Fruit fly (Drosophila melanogaster) S2 (cell line): ENCODE data around the gene CG15529.

Source experiments
- CG8478 ChIP-seq: fragments of >200 bp; optimal IDR thresholded peaks from 2 replicates; lab custom pipeline; 2018
- CTCF ChIP-seq, 2 experiments: fragments of >200 bp; optimal IDR thresholded peaks; 2 replicates each; lab custom pipeline; 2018

DNA sequence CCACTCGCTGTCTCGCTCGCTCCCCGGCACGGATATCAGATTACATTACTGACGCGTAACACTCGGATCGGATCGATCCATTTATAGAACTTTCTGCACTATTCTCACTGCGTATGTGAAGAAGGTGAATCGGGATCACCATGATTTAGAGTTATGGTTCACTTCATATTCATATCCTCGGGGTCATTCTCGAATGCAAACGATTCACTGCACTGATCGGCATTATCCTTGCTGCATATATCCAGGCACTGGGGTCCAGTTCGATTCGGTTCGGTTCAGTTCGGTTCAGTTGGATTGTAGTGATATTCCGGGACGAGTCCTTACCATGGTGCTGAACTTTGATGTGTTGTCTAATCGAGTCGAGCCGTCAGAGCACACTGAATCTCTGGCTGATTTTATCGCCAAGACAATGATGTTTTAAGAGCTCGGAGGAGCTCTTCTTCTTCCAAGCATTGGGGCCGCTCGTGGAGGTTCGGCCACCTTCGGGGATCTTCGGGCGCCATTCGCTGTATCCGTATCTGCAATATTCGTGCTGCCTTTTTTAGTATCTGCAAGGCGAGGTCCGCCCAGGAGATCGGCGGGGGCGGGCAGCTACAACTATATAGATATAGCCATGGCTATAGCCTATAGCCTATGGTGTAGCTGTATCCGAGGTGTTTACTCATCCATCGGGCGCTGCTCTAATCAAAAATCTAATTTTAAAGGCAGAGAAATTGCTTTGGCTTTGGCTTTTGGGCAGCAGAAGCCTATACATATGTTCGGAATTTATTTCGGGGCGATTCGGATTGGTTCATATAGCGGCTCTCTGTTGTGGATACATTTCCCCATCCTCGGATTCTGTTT lies 22.5 kb downstream of the CG15529 start, which contains the start of gene Mlc2:
- TF ChIP-seq CTCF (optimal IDR thresholded peaks at IDR 0.05; lab: Kevin White, UChicago), result no peak
- no peak for TF ChIP-seq CG8478 (lab: Kevin White, UChicago)
